Worm (Caenorhabditis elegans) whole organism, L3 larva: ENCODE results near the gene pha-2.

ENCODE experiments used
- R02D3.7 ChIP-seq: fragments of 150-350 bp; optimal IDR thresholded peaks from 2 replicates; lab custom pipeline; 2014; ENCODE audit warnings: missing biosample characterization, missing genetic modification characterization
- aly-2 ChIP-seq: fragments of 150-350 bp; optimal IDR thresholded peaks from 2 replicates; lab custom pipeline; 2014; ENCODE audit warnings: missing biosample characterization, missing genetic modification characterization
- ama-1 ChIP-seq: fragments of 150-350 bp; optimal IDR thresholded peaks from 2 replicates; lab custom pipeline; 2018
- ceh-16 ChIP-seq: sonication (generic microtip); optimal IDR thresholded peaks from 2 replicates; lab custom pipeline; 2017; ENCODE audit warnings: missing biosample characterization, missing genetic modification characterization
- ceh-82 ChIP-seq: fragments of 150-350 bp; optimal IDR thresholded peaks from 2 replicates; lab custom pipeline; 2014; ENCODE audit warnings: missing biosample characterization, missing genetic modification characterization
- elt-1 ChIP-seq: fragments of 150-350 bp; optimal IDR thresholded peaks from 2 replicates; lab custom pipeline; 2014; ENCODE audit warnings: missing biosample characterization, missing genetic modification characterization
- fkh-10 ChIP-seq: sonication (generic microtip); optimal IDR thresholded peaks from 2 replicates; lab custom pipeline; 2017; ENCODE audit warnings: missing biosample characterization, missing genetic modification reagents, missing genetic modification characterization
- nfya-1 ChIP-seq: sonication (generic microtip); optimal IDR thresholded peaks from 2 replicates; lab custom pipeline; 2017; ENCODE audit warnings: missing genetic modification characterization, mild to moderate bottlenecking, missing compliant biosample characterization, antibody characterized with exemption, moderate library complexity; ENCODE audit not compliant: insufficient read depth
- nhr-11 ChIP-seq: fragments of 150-350 bp; optimal IDR thresholded peaks from 2 replicates; lab custom pipeline; 2014; ENCODE audit warnings: missing biosample characterization, missing genetic modification characterization
- nhr-28 ChIP-seq: fragments of 150-350 bp; optimal IDR thresholded peaks from 2 replicates; lab custom pipeline; 2014; ENCODE audit warnings: missing biosample characterization, missing genetic modification characterization
- skn-1 ChIP-seq: fragments of 150-350 bp; optimal IDR thresholded peaks from 2 replicates; lab custom pipeline; 2014; ENCODE audit warnings: missing biosample characterization, missing genetic modification characterization
- snpc-4 ChIP-seq: fragments of 150-350 bp; optimal IDR thresholded peaks from 2 replicates; lab custom pipeline; 2014; ENCODE audit warnings: missing biosample characterization, missing genetic modification characterization
- unc-39 ChIP-seq: sonication (generic microtip); optimal IDR thresholded peaks from 4 replicates; lab custom pipeline; 2017; ENCODE audit warnings: missing biosample characterization, missing genetic modification characterization
- ztf-4 ChIP-seq: fragments of 150-350 bp; optimal IDR thresholded peaks from 2 replicates; lab custom pipeline; 2014; ENCODE audit warnings: missing biosample characterization, missing genetic modification characterization

DNA sequence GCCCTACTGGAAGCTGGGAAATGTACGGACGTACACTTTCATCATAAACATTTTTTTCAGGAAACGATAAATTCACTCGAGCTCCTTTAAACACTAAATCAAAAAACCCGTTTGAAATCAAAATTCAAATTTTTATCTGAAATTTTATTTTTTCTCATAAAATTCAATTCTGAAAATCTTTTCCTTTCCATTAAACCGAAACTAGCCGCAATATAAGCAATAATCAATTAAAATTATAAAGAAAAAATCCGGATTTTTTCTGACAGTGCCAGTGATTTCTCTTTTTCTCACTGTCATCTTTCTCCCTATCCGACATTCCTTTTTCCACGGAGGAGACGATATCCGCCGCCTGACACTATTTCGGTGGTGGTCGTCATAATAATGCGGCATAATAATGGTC lies 19.1 kb upstream of the pha-2 start, which contains the start of gene lpr-7:
- no peak for TF ChIP-seq unc-39
- TF ChIP-seq R02D3.7: no peak
- no peak for TF ChIP-seq ceh-16 (tag; lab: Kevin White, UChicago)
- no peak for TF ChIP-seq skn-1 (tag; lab: Kevin White, UChicago)
- no peak for TF ChIP-seq ceh-82 (tag; lab: Kevin White, UChicago)
- no peak for TF ChIP-seq snpc-4 (tag; lab: Kevin White, UChicago)
- no peak for TF ChIP-seq aly-2
- no peak for TF ChIP-seq ama-1 (lab: Kevin White, UChicago)
- TF ChIP-seq nhr-28 (tag; lab: Kevin White, UChicago): no peak
- no peak for TF ChIP-seq nhr-11 (tag; lab: Kevin White, UChicago)
- no peak for TF ChIP-seq fkh-10 (GFP tag; lab: Kevin White, UChicago)
- TF ChIP-seq ztf-4 (tag; lab: Kevin White, UChicago): no peak
- no peak for TF ChIP-seq elt-1
- TF ChIP-seq nfya-1 (tag; lab: Kevin White, UChicago): no peak
